Fruit fly (Drosophila melanogaster) whole organism, embryonic: ENCODE measurements around the gene CG42554.
A peak's percentile ranks its signal among the peaks of the same experiment; 100 is the strongest.

ENCODE experiments used
- Ada2b ChIP-seq: fragments of 200-800 bp; sonication (Bioruptor generic); IDR thresholded peaks from 2 replicates; pipeline ENCODE4 v1.3.6; 2022; ENCODE audit warnings: missing biosample characterization, missing genetic modification characterization
- Aef1 ChIP-seq: fragments of 200-800 bp; sonication (Bioruptor generic); IDR thresholded peaks from 3 replicates; pipeline ENCODE4 v1.3.6; 2022; ENCODE audit warnings: missing biosample characterization, missing genetic modification characterization
- B-H1 ChIP-seq: fragments of 200-800 bp; sonication (Bioruptor generic); IDR thresholded peaks from 3 replicates; pipeline ENCODE4 v1.3.6; 2022; ENCODE audit warnings: missing biosample characterization, missing genetic modification characterization
- Bteb2 ChIP-seq: fragments of 200-800 bp; sonication (Bioruptor generic); optimal IDR thresholded peaks from 2 replicates; lab custom pipeline; 2016; ENCODE audit warnings: missing biosample characterization, missing genetic modification characterization
- CG1024 ChIP-seq: fragments of 200-800 bp; sonication (Bioruptor generic); IDR thresholded peaks from 2 replicates; pipeline ENCODE4 v1.3.6; 2022; ENCODE audit warnings: missing biosample characterization, missing genetic modification characterization
- CG10267 ChIP-seq: fragments of 200-800 bp; sonication (Bioruptor generic); optimal IDR thresholded peaks from 2 replicates; lab custom pipeline; 2018; ENCODE audit warnings: missing biosample characterization, mild to moderate bottlenecking, missing genetic modification characterization, moderate library complexity
- CG11504 ChIP-seq: fragments of 200-800 bp; sonication (Bioruptor generic); optimal IDR thresholded peaks from 3 replicates; lab custom pipeline; 2019; ENCODE audit warnings: missing biosample characterization, mild to moderate bottlenecking, missing genetic modification characterization, moderate library complexity
- CG12299 ChIP-seq: fragments of 200-800 bp; sonication (Bioruptor generic); optimal IDR thresholded peaks from 2 replicates; lab custom pipeline; 2018; ENCODE audit warnings: missing biosample characterization, mild to moderate bottlenecking, missing genetic modification characterization
- CG13287 ChIP-seq: fragments of 200-800 bp; sonication (Bioruptor generic); IDR thresholded peaks from 2 replicates; pipeline ENCODE4 v1.3.6; 2022; ENCODE audit warnings: missing biosample characterization, missing genetic modification characterization; ENCODE audit not compliant: partially characterized antibody
- CG13296 ChIP-seq: fragments of 200-800 bp; sonication (Bioruptor generic); optimal IDR thresholded peaks from 3 replicates; lab custom pipeline; 2018; ENCODE audit warnings: missing biosample characterization, mild to moderate bottlenecking, missing genetic modification characterization
- CG13775 ChIP-seq: fragments of 200-800 bp; sonication (Bioruptor generic); optimal IDR thresholded peaks from 3 replicates; lab custom pipeline; 2017; ENCODE audit warnings: missing biosample characterization, mild to moderate bottlenecking, missing genetic modification characterization
- CG13894 ChIP-seq: fragments of 200-800 bp; sonication (Bioruptor generic); optimal IDR thresholded peaks from 3 replicates; lab custom pipeline; 2018; ENCODE audit warnings: missing biosample characterization, mild to moderate bottlenecking, missing genetic modification characterization, moderate library complexity
- CG14014 ChIP-seq: fragments of 200-800 bp; sonication (Bioruptor generic); IDR thresholded peaks from 2 replicates; pipeline ENCODE4 v1.3.6; 2022; ENCODE audit warnings: missing biosample characterization, missing genetic modification characterization
- CG14710 ChIP-seq: fragments of 200-800 bp; sonication (Bioruptor generic); optimal IDR thresholded peaks from 3 replicates; lab custom pipeline; 2019; ENCODE audit warnings: missing biosample characterization, mild to moderate bottlenecking, missing genetic modification characterization, moderate library complexity
- CG17361 ChIP-seq: fragments of 200-800 bp; sonication (Bioruptor generic); IDR thresholded peaks from 3 replicates; pipeline ENCODE4 v1.3.6; 2022; ENCODE audit warnings: missing biosample characterization, missing genetic modification characterization
- CG31441 ChIP-seq: fragments of 200-800 bp; sonication (Bioruptor generic); IDR thresholded peaks from 2 replicates; pipeline ENCODE4 v1.3.6; 2022; ENCODE audit warnings: missing biosample characterization, missing genetic modification characterization
- CG4424 ChIP-seq: fragments of 200-800 bp; sonication (Bioruptor generic); optimal IDR thresholded peaks from 3 replicates; lab custom pipeline; 2016; ENCODE audit warnings: missing biosample characterization, missing genetic modification characterization
- CG6854 ChIP-seq: fragments of 200-800 bp; sonication (Bioruptor generic); optimal IDR thresholded peaks from 3 replicates; lab custom pipeline; 2017; ENCODE audit warnings: missing biosample characterization, mild to moderate bottlenecking, missing genetic modification characterization
- CG7745 ChIP-seq: fragments of 200-800 bp; sonication (Bioruptor generic); optimal IDR thresholded peaks from 2 replicates; lab custom pipeline; 2018; ENCODE audit warnings: missing biosample characterization, mild to moderate bottlenecking, missing genetic modification characterization, moderate library complexity
- CG7839 ChIP-seq: fragments of 200-800 bp; sonication (Bioruptor generic); optimal IDR thresholded peaks from 3 replicates; lab custom pipeline; 2018; ENCODE audit warnings: missing biosample characterization, mild to moderate bottlenecking, missing genetic modification characterization, moderate library complexity
- CG7963 ChIP-seq: fragments of 200-800 bp; sonication (Bioruptor generic); IDR thresholded peaks from 3 replicates; pipeline ENCODE4 v1.3.6; 2022; ENCODE audit warnings: missing biosample characterization, missing genetic modification characterization; ENCODE audit not compliant: partially characterized antibody
- CG9817 ChIP-seq: fragments of 200-800 bp; sonication (Bioruptor generic); optimal IDR thresholded peaks from 2 replicates; lab custom pipeline; 2018; ENCODE audit warnings: missing biosample characterization, mild to moderate bottlenecking, missing genetic modification characterization, moderate library complexity
- CrebB ChIP-seq: fragments of 200-800 bp; sonication (Bioruptor generic); optimal IDR thresholded peaks from 3 replicates; lab custom pipeline; 2018; ENCODE audit warnings: missing biosample characterization, mild to moderate bottlenecking, missing genetic modification characterization
- D ChIP-seq, 2 experiments: fragments of 200-800 bp in 1 of 2; fragments of >200 bp in 1 of 2; sonication (Bioruptor generic) in 1 of 2; optimal IDR thresholded peaks; 2 replicates in 1 of 2; 3 replicates in 1 of 2; lab custom pipeline; 2017; ENCODE audit warnings: mild to moderate bottlenecking in 1 of 2, missing biosample characterization in 1 of 2, missing genetic modification characterization in 1 of 2, missing genetic modification reagents in 1 of 2
- D19A ChIP-seq: fragments of 200-800 bp; optimal IDR thresholded peaks from 3 replicates; lab custom pipeline; 2019; ENCODE audit warnings: missing biosample characterization, mild to moderate bottlenecking, missing genetic modification characterization, moderate library complexity
- Fer3 ChIP-seq: fragments of 200-800 bp; sonication (Bioruptor generic); optimal IDR thresholded peaks from 2 replicates; lab custom pipeline; 2018; ENCODE audit warnings: missing biosample characterization, mild to moderate bottlenecking, missing genetic modification characterization, moderate library complexity
- HLH3B ChIP-seq: fragments of 200-800 bp; sonication (Bioruptor generic); IDR thresholded peaks from 2 replicates; pipeline ENCODE4 v1.3.6; 2022; ENCODE audit warnings: missing biosample characterization, missing genetic modification characterization
- HmgZ ChIP-seq: fragments of 200-800 bp; sonication (Bioruptor generic); optimal IDR thresholded peaks from 2 replicates; lab custom pipeline; 2018; ENCODE audit warnings: missing biosample characterization, mild to moderate bottlenecking, missing genetic modification characterization
- Meics ChIP-seq: fragments of 200-800 bp; sonication (Bioruptor generic); optimal IDR thresholded peaks from 2 replicates; lab custom pipeline; 2017; ENCODE audit warnings: missing biosample characterization, mild to moderate bottlenecking, missing genetic modification characterization
- NK7.1 ChIP-seq: fragments of 200-800 bp; sonication (Bioruptor generic); optimal IDR thresholded peaks from 3 replicates; lab custom pipeline; 2016; ENCODE audit warnings: missing biosample characterization, missing genetic modification characterization
- Optix ChIP-seq: fragments of 200-800 bp; sonication (Bioruptor generic); IDR thresholded peaks from 3 replicates; pipeline ENCODE4 v1.3.6; 2022; ENCODE audit warnings: missing biosample characterization, missing genetic modification characterization
- Scr ChIP-seq: fragments of 200-800 bp; sonication (Bioruptor generic); IDR thresholded peaks from 2 replicates; pipeline ENCODE4 v1.3.6; 2022; ENCODE audit warnings: missing biosample characterization, missing genetic modification characterization; ENCODE audit not compliant: partially characterized antibody
- Side ChIP-seq: fragments of 200-800 bp; sonication (Bioruptor generic); optimal IDR thresholded peaks from 2 replicates; lab custom pipeline; 2016; ENCODE audit warnings: missing biosample characterization, missing genetic modification characterization
- Sox100B ChIP-seq: fragments of 200-800 bp; sonication (Bioruptor generic); optimal IDR thresholded peaks from 3 replicates; lab custom pipeline; 2018; ENCODE audit warnings: missing biosample characterization, mild to moderate bottlenecking, missing genetic modification characterization
- Usf ChIP-seq: fragments of 200-800 bp; sonication (Bioruptor generic); optimal IDR thresholded peaks from 2 replicates; lab custom pipeline; 2017; ENCODE audit warnings: missing genotype, missing biosample characterization, missing genetic modification characterization
- ci ChIP-seq: fragments of 200-800 bp; sonication (Bioruptor generic); IDR thresholded peaks from 3 replicates; pipeline ENCODE4 v1.3.6; 2022; ENCODE audit warnings: missing biosample characterization, missing genetic modification characterization
- danr ChIP-seq: fragments of 200-800 bp; sonication (Bioruptor generic); IDR thresholded peaks from 2 replicates; pipeline ENCODE4 v1.3.6; 2022; ENCODE audit warnings: missing biosample characterization, missing genetic modification characterization
- dm ChIP-seq: fragments of 200-800 bp; sonication (Bioruptor generic); optimal IDR thresholded peaks from 3 replicates; lab custom pipeline; 2016; ENCODE audit warnings: missing biosample characterization, missing genetic modification characterization
- dysf ChIP-seq: fragments of 200-800 bp; sonication (Bioruptor generic); IDR thresholded peaks from 3 replicates; pipeline ENCODE4 v1.3.6; 2022; ENCODE audit warnings: missing biosample characterization, missing genetic modification characterization
- ind ChIP-seq: fragments of 200-800 bp; sonication (Bioruptor generic); optimal IDR thresholded peaks from 3 replicates; lab custom pipeline; 2016; ENCODE audit warnings: missing biosample characterization, missing genetic modification characterization
- inv ChIP-seq: fragments of 200-800 bp; sonication (Bioruptor generic); IDR thresholded peaks from 2 replicates; pipeline ENCODE4 v1.3.6; 2022; ENCODE audit warnings: missing biosample characterization, missing genetic modification characterization; ENCODE audit not compliant: partially characterized antibody
- jigr1 ChIP-seq: fragments of 200-800 bp; sonication (Bioruptor generic); IDR thresholded peaks from 3 replicates; pipeline ENCODE4 v1.3.6; 2022; ENCODE audit warnings: missing biosample characterization, missing genetic modification characterization
- kah ChIP-seq: fragments of 200-800 bp; sonication (Bioruptor generic); optimal IDR thresholded peaks from 2 replicates; lab custom pipeline; 2018; ENCODE audit warnings: missing biosample characterization, mild to moderate bottlenecking, missing genetic modification characterization
- lab ChIP-seq: fragments of 200-800 bp; sonication (Bioruptor generic); optimal IDR thresholded peaks from 3 replicates; lab custom pipeline; 2017; ENCODE audit warnings: missing biosample characterization, missing genetic modification characterization, mild to moderate bottlenecking, moderate library complexity, missing genetic modification reagents
- lmd ChIP-seq: fragments of 200-800 bp; sonication (Bioruptor generic); IDR thresholded peaks from 2 replicates; pipeline ENCODE4 v1.3.6; 2022; ENCODE audit warnings: missing biosample characterization, missing genetic modification characterization
- nau ChIP-seq: fragments of 200-800 bp; sonication (Bioruptor generic); optimal IDR thresholded peaks from 3 replicates; lab custom pipeline; 2017; ENCODE audit warnings: missing biosample characterization, mild to moderate bottlenecking, missing genetic modification characterization, missing genetic modification reagents
- otp ChIP-seq: fragments of 200-800 bp; sonication (Bioruptor generic); IDR thresholded peaks from 3 replicates; pipeline ENCODE4, ENCODE4 v1.3.6; 2022; ENCODE audit warnings: missing biosample characterization, missing genetic modification characterization
- row ChIP-seq: fragments of 200-800 bp; sonication (Bioruptor generic); IDR thresholded peaks from 3 replicates; pipeline ENCODE4 v1.3.6; 2022; ENCODE audit warnings: missing biosample characterization, missing genetic modification characterization
- stc ChIP-seq: fragments of 200-800 bp; sonication (Bioruptor generic); IDR thresholded peaks from 2 replicates; pipeline ENCODE4 v1.3.6; 2022; ENCODE audit warnings: missing biosample characterization, missing genetic modification characterization

Gene CG42554

dm6 chr3L:882236-882891 is 46.9 kb downstream of the CG42554 start (continued):
- TF ChIP-seq lmd (GFP tag; lab: Robert Waterston, UW) = peak; percentile 32; the same call in 1 of the 2 replicates
- TF ChIP-seq ci = no peak
- peak; percentile 3 for TF ChIP-seq CG12299 (tag; lab: Kevin White, UChicago)
- peak; percentile 20 for TF ChIP-seq Sox100B
- TF ChIP-seq CG7963 (GFP tag; lab: Robert Waterston, UW) = no peak
- no peak for TF ChIP-seq Bteb2 (GFP tag; lab: Kevin White, UChicago)
- TF ChIP-seq Fer3 = peak; percentile 33
- 0 out of 2 replicates have a peak, but pooled peaks have one; percentile 0 for TF ChIP-seq CG13287
- TF ChIP-seq D (optimal IDR thresholded peaks at IDR 0.05; lab: Kevin White, UChicago) = no peak
- TF ChIP-seq D (GFP tag; optimal IDR thresholded peaks at IDR 0.05; lab: Kevin White, UChicago) = no peak
- no peak for TF ChIP-seq Side (GFP tag; lab: Kevin White, UChicago)
- TF ChIP-seq inv (GFP tag; lab: Robert Waterston, UW) = no peak
- peak; percentile 21 for TF ChIP-seq ind
- TF ChIP-seq Usf (GFP tag; lab: Kevin White, UChicago) = no peak
- TF ChIP-seq CG10267 (tag; lab: Kevin White, UChicago) = peak; percentile 22
- TF ChIP-seq B-H1 (GFP tag; lab: Robert Waterston, UW) = no peak
- TF ChIP-seq nau = no peak
- TF ChIP-seq Scr = no peak
- no peak for TF ChIP-seq CG13296 (GFP tag; lab: Kevin White, UChicago)
- TF ChIP-seq stc = peak; percentile 49; the same call in 1 of the 2 replicates
- TF ChIP-seq CG13894 (tag; lab: Kevin White, UChicago) = no peak
- peak; percentile 13 for TF ChIP-seq CG9817
- TF ChIP-seq lab (GFP tag; lab: Kevin White, UChicago) = peak; percentile 46
- no peak for TF ChIP-seq dm (GFP tag; lab: Kevin White, UChicago)
- TF ChIP-seq CG31441 = peak; percentile 58; the same call in 1 of the 2 replicates
- TF ChIP-seq CG14014 (GFP tag; lab: Robert Waterston, UW) = no peak
- no peak for TF ChIP-seq jigr1
- no peak for TF ChIP-seq CG7745 (tag; lab: Kevin White, UChicago)
- peak; percentile 21; the same call in 1 of the 2 replicates for TF ChIP-seq Ada2b (GFP tag; lab: Robert Waterston, UW)
- no peak for TF ChIP-seq kah (GFP tag; lab: Kevin White, UChicago)
- TF ChIP-seq row (GFP tag; lab: Robert Waterston, UW) = no peak
- no peak for TF ChIP-seq Optix (GFP tag; lab: Robert Waterston, UW)
- TF ChIP-seq CG14710 (tag; lab: Kevin White, UChicago) = peak; percentile 2
- peak; percentile 58 for TF ChIP-seq CG7839 (tag; lab: Kevin White, UChicago)
- no peak for TF ChIP-seq Aef1 (GFP tag; lab: Robert Waterston, UW)
- no peak for TF ChIP-seq CG13775 (GFP tag; lab: Kevin White, UChicago)
- TF ChIP-seq HLH3B (GFP tag; lab: Robert Waterston, UW) = 0 out of 2 replicates have a peak, but pooled peaks have one; percentile 30
- no peak for TF ChIP-seq CrebB (tag; lab: Kevin White, UChicago)
- peak; percentile 43; the same call in 1 of the 3 replicates for TF ChIP-seq CG17361
- TF ChIP-seq CG1024 = no peak
- no peak for TF ChIP-seq HmgZ
- peak; percentile 48; the same call in 1 of the 3 replicates for TF ChIP-seq dysf (GFP tag; lab: Robert Waterston, UW)
- TF ChIP-seq CG4424 (GFP tag; lab: Kevin White, UChicago) = peak; percentile 23
- peak; percentile 59 for TF ChIP-seq CG11504 (tag; lab: Kevin White, UChicago)
- TF ChIP-seq danr (GFP tag; lab: Robert Waterston, UW) = no peak
- no peak for TF ChIP-seq NK7.1 (GFP tag; lab: Kevin White, UChicago)
- TF ChIP-seq otp (GFP tag; lab: Robert Waterston, UW) = no peak
- peak; percentile 40 for TF ChIP-seq D19A (tag; lab: Kevin White, UChicago)
- peak; percentile 59 for TF ChIP-seq Meics
- TF ChIP-seq CG6854 (GFP tag; lab: Kevin White, UChicago) = peak; percentile 16
